Fruit fly (Drosophila melanogaster): ENCODE data around the gene Ccp84Af.

Ccp84Af gene

DNA sequence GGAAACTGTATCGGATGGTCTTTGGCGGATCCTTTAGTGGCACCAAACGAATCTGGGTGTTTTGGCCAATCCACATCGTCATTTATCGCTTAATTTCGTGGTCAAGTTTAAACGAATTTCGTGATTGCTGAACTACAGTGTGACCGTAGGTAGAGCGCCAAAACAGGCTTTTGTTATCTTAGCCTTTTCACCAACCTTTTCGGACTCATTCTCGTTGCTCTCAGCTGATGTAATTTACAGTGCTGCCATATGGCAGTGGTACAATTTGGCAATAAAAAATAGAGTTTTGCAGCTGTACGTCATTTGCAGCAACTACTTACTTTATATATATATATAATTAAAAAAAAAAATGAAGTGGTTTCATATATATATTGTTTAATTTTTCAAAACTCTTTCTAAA, 30.1 kb downstream of the Ccp84Af start, which contains the start of gene agt (continued):
- TF ChIP-seq CG10959 (GFP tag; IDR thresholded peaks at IDR 0.05), result no peak
- TF ChIP-seq Doc3 (GFP tag; IDR thresholded peaks at IDR 0.05; ENCODE audit: partially characterized antibody), result no peak
- TF ChIP-seq Sin3A (optimal IDR thresholded peaks at IDR 0.05), result peak; percentile 4
- TF ChIP-seq CG10654 (GFP tag; optimal IDR thresholded peaks at IDR 0.05), result no peak
- TF ChIP-seq NfI (GFP tag; optimal IDR thresholded peaks at IDR 0.05), result no peak
- no peak for TF ChIP-seq chif (GFP tag; optimal IDR thresholded peaks at IDR 0.05)
- TF ChIP-seq jing (GFP tag; optimal IDR thresholded peaks at IDR 0.05), result no peak
- TF ChIP-seq CG2116 (GFP tag; optimal IDR thresholded peaks at IDR 0.05), result peak; percentile 54
- TF ChIP-seq CG17612 (GFP tag; IDR thresholded peaks at IDR 0.05), result no peak
- no peak for TF ChIP-seq caup (GFP tag; optimal IDR thresholded peaks at IDR 0.05; ENCODE audit: severe bottlenecking)
- TF ChIP-seq CG3407 (GFP tag; optimal IDR thresholded peaks at IDR 0.05), result no peak
- TF ChIP-seq CG5953 (GFP tag; IDR thresholded peaks at IDR 0.05), result no peak
- no peak for TF ChIP-seq slp2 (GFP tag; optimal IDR thresholded peaks at IDR 0.05)
- no peak for TF ChIP-seq CG15696 (tag; optimal IDR thresholded peaks at IDR 0.05)
- 0 out of 2 replicates have a peak, but pooled peaks have one; percentile 8 for TF ChIP-seq Rfx (GFP tag; IDR thresholded peaks at IDR 0.05)
- TF ChIP-seq Vsx1 (GFP tag; optimal IDR thresholded peaks at IDR 0.05), result no peak
- TF ChIP-seq Ets65A (GFP tag), result no peak
- TF ChIP-seq hb (GFP tag; IDR thresholded peaks at IDR 0.05; ENCODE audit: partially characterized antibody), result no peak
- TF ChIP-seq CG1792 (GFP tag; optimal IDR thresholded peaks at IDR 0.05), result no peak
- peak; percentile 31 for TF ChIP-seq CG17829 (tag; optimal IDR thresholded peaks at IDR 0.05)
- no peak for TF ChIP-seq dpn (GFP tag; optimal IDR thresholded peaks at IDR 0.05)
- TF ChIP-seq fru (optimal IDR thresholded peaks at IDR 0.05), result no peak
- TF ChIP-seq CG4820 (GFP tag; optimal IDR thresholded peaks at IDR 0.05), result no peak
- no peak for TF ChIP-seq cg (GFP tag; optimal IDR thresholded peaks at IDR 0.05)
- no peak for TF ChIP-seq CG34224 (GFP tag; IDR thresholded peaks at IDR 0.05; ENCODE audit: partially characterized antibody)
- no peak for TF ChIP-seq CG13296 (GFP tag; optimal IDR thresholded peaks at IDR 0.05)
- TF ChIP-seq Aef1 (GFP tag; IDR thresholded peaks at IDR 0.05), result no peak
- no peak for TF ChIP-seq CG7963 (GFP tag; IDR thresholded peaks at IDR 0.05; ENCODE audit: partially characterized antibody)
- peak; percentile 45; the same call in 2 of the 4 replicates for TF ChIP-seq Dll (GFP tag; IDR thresholded peaks at IDR 0.05; ENCODE audit: partially characterized antibody)
- no peak for TF ChIP-seq hth (optimal IDR thresholded peaks at IDR 0.05)
- no peak for TF ChIP-seq chn (GFP tag; optimal IDR thresholded peaks at IDR 0.05)
- no peak for TF ChIP-seq CG34422 (GFP tag; IDR thresholded peaks at IDR 0.05)
- no peak for TF ChIP-seq CG6689 (GFP tag; IDR thresholded peaks at IDR 0.05)
- no peak for TF ChIP-seq sr (GFP tag; IDR thresholded peaks at IDR 0.05)
- no peak for TF ChIP-seq CG4360 (GFP tag; IDR thresholded peaks at IDR 0.05)
- TF ChIP-seq CG2678 (tag; optimal IDR thresholded peaks at IDR 0.05), result no peak
- no peak for TF ChIP-seq tgo (GFP tag; IDR thresholded peaks at IDR 0.05)
- no peak for TF ChIP-seq yki (optimal IDR thresholded peaks at IDR 0.05)
- TF ChIP-seq YL-1 (GFP tag; optimal IDR thresholded peaks at IDR 0.05), result peak; percentile 66
- TF ChIP-seq Six4 (GFP tag; optimal IDR thresholded peaks at IDR 0.05), result no peak
- TF ChIP-seq sqz (GFP tag; optimal IDR thresholded peaks at IDR 0.05), result no peak
- no peak for TF ChIP-seq Hr51 (GFP tag; optimal IDR thresholded peaks at IDR 0.05)
- TF ChIP-seq PHDP (tag; optimal IDR thresholded peaks at IDR 0.05), result no peak
- peak; percentile 71 for TF ChIP-seq CTCF (GFP tag; optimal IDR thresholded peaks at IDR 0.05)
- TF ChIP-seq CG2875 (GFP tag; optimal IDR thresholded peaks at IDR 0.05), result no peak
- no peak for TF ChIP-seq nerfin-2 (GFP tag; IDR thresholded peaks at IDR 0.05; ENCODE audit: partially characterized antibody)
- TF ChIP-seq CG13123 (GFP tag; optimal IDR thresholded peaks at IDR 0.05), result no peak
- TF ChIP-seq CG15601 (tag; optimal IDR thresholded peaks at IDR 0.05), result peak; percentile 10
- no peak for TF ChIP-seq Elba2 (GFP tag; optimal IDR thresholded peaks at IDR 0.05)
- TF ChIP-seq bcd (GFP tag; optimal IDR thresholded peaks at IDR 0.05), result no peak
- no peak for TF ChIP-seq CG4282 (GFP tag; optimal IDR thresholded peaks at IDR 0.05)
- no peak for TF ChIP-seq ham (GFP tag; IDR thresholded peaks at IDR 0.05)
- no peak for TF ChIP-seq CG12071 (GFP tag; optimal IDR thresholded peaks at IDR 0.05)
